Worm (Caenorhabditis elegans) whole organism, L1 larva: ENCODE measurements around the gene F22H10.2.
A peak's percentile ranks its signal among the peaks of the same experiment; 100 is the strongest.

Experiments used
- C16A3.4 ChIP-seq: fragments of 150-350 bp; optimal IDR thresholded peaks from 2 replicates; lab custom pipeline; 2014; ENCODE audit warnings: missing biosample characterization, missing genetic modification characterization
- C34B4.2 ChIP-seq: sonication (generic microtip); optimal IDR thresholded peaks from 2 replicates; lab custom pipeline; 2017; ENCODE audit warnings: mild to moderate bottlenecking, missing genetic modification characterization, missing compliant biosample characterization
- F16B12.6 ChIP-seq: fragments of 150-350 bp; optimal IDR thresholded peaks from 2 replicates; lab custom pipeline; 2014; ENCODE audit warnings: missing biosample characterization, missing genetic modification characterization
- alr-1 ChIP-seq: fragments of 200-800 bp; sonication (Bioruptor generic); optimal IDR thresholded peaks from 2 replicates; lab custom pipeline; 2018; ENCODE audit warnings: borderline replicate concordance, mild to moderate bottlenecking, missing genetic modification characterization, missing compliant biosample characterization
- aly-2 ChIP-seq: fragments of 150-350 bp; optimal IDR thresholded peaks from 2 replicates; lab custom pipeline; 2014; ENCODE audit warnings: missing biosample characterization, missing genetic modification characterization
- ama-1 ChIP-seq: fragments of 150-350 bp; optimal IDR thresholded peaks from 2 replicates; lab custom pipeline; 2014
- blmp-1 ChIP-seq: fragments of 150-350 bp; optimal IDR thresholded peaks from 2 replicates; lab custom pipeline; 2014; ENCODE audit warnings: missing biosample characterization, missing genetic modification characterization
- ceh-63 ChIP-seq: fragments of 200-800 bp; sonication (Bioruptor generic); optimal IDR thresholded peaks from 2 replicates; lab custom pipeline; 2018; ENCODE audit warnings: mild to moderate bottlenecking, missing genetic modification characterization, missing compliant biosample characterization
- ceh-88 ChIP-seq: fragments of 200-800 bp; sonication (Bioruptor generic); IDR thresholded peaks from 2 replicates; pipeline ENCODE4 v1.3.6; 2022; ENCODE audit warnings: missing genetic modification characterization, missing compliant biosample characterization
- ceh-90 ChIP-seq: sonication (generic microtip); optimal IDR thresholded peaks from 2 replicates; lab custom pipeline; 2016; ENCODE audit warnings: missing genetic modification characterization, missing compliant biosample characterization
- dpl-1 ChIP-seq, 3 experiments: fragments of 150-350 bp in 2 of 3; sonication (generic microtip) in 1 of 3; optimal IDR thresholded peaks; 2 replicates each; lab custom pipeline; 2014 to 2017; ENCODE audit warnings: missing biosample characterization in 3 of 3, missing genetic modification characterization in 3 of 3, missing genetic modification reagents in 3 of 3
- dsc-1 ChIP-seq: sonication (generic microtip); optimal IDR thresholded peaks from 2 replicates; lab custom pipeline; 2016; ENCODE audit warnings: mild to moderate bottlenecking, missing genetic modification characterization, missing compliant biosample characterization
- egl-27 ChIP-seq, 2 experiments: fragments of 150-350 bp in 1 of 2; sonication (generic microtip); optimal IDR thresholded peaks; 3 replicates each; lab custom pipeline; 2017 to 2018; ENCODE audit warnings: missing biosample characterization in 2 of 2, missing genetic modification characterization in 2 of 2, missing genetic modification reagents in 2 of 2
- elt-2 ChIP-seq: sonication (generic microtip); optimal IDR thresholded peaks from 2 replicates; lab custom pipeline; 2016; ENCODE audit warnings: missing genetic modification characterization, mild to moderate bottlenecking, inconsistent platforms, missing compliant biosample characterization, missing genetic modification reagents
- elt-3 ChIP-seq, 6 experiments: fragments of 150-350 bp in 1 of 6; sonication (generic microtip); optimal IDR thresholded peaks; 2 replicates each; lab custom pipeline; 2017 to 2018; ENCODE audit warnings: missing biosample characterization in 6 of 6, missing genetic modification characterization in 6 of 6, inconsistent platforms in 1 of 6
- fkh-10 ChIP-seq: sonication (generic microtip); optimal IDR thresholded peaks from 2 replicates; lab custom pipeline; 2017; ENCODE audit warnings: missing biosample characterization, missing genetic modification reagents, missing genetic modification characterization
- fkh-8 ChIP-seq: sonication (generic microtip); optimal IDR thresholded peaks from 2 replicates; lab custom pipeline; 2016; ENCODE audit warnings: mild to moderate bottlenecking, missing genetic modification characterization, missing compliant biosample characterization
- fos-1 ChIP-seq: fragments of 150-350 bp; optimal IDR thresholded peaks from 2 replicates; lab custom pipeline; 2014; ENCODE audit warnings: missing biosample characterization, missing genetic modification characterization
- grh-1 ChIP-seq: fragments of 200-800 bp; sonication (Bioruptor generic); IDR thresholded peaks from 2 replicates; pipeline ENCODE4 v1.3.6; 2022; ENCODE audit warnings: missing genetic modification reagents, missing genetic modification characterization, missing compliant biosample characterization
- hpl-2 ChIP-seq: fragments of 150-350 bp; optimal IDR thresholded peaks from 2 replicates; lab custom pipeline; 2014; ENCODE audit warnings: missing biosample characterization, missing genetic modification reagents, missing genetic modification characterization
- isw-1 ChIP-seq: fragments of 200-800 bp; sonication (Bioruptor generic); IDR thresholded peaks from 2 replicates; pipeline ENCODE4 v1.3.6; 2022; ENCODE audit warnings: missing genetic modification characterization, missing compliant biosample characterization
- jun-1 ChIP-seq: fragments of 150-350 bp; optimal IDR thresholded peaks from 2 replicates; lab custom pipeline; 2014; ENCODE audit warnings: missing biosample characterization, missing genetic modification reagents, missing genetic modification characterization
- lin-13 ChIP-seq: fragments of 150-350 bp; optimal IDR thresholded peaks from 2 replicates; lab custom pipeline; 2014; ENCODE audit warnings: missing biosample characterization, missing genetic modification reagents, missing genetic modification characterization
- lin-15B ChIP-seq: fragments of 150-350 bp; sonication (generic microtip); optimal IDR thresholded peaks from 3 replicates; lab custom pipeline; 2014; ENCODE audit warnings: missing biosample characterization, missing genetic modification characterization
- lin-35 ChIP-seq, 2 experiments: fragments of 150-350 bp; optimal IDR thresholded peaks; 2 replicates each; lab custom pipeline; 2014; ENCODE audit warnings: missing biosample characterization in 2 of 2, missing genetic modification characterization in 2 of 2, missing genetic modification reagents in 2 of 2
- lir-3 ChIP-seq: sonication (generic microtip); optimal IDR thresholded peaks from 2 replicates; lab custom pipeline; 2016; ENCODE audit warnings: mild to moderate bottlenecking, missing genetic modification characterization, moderate library complexity, missing compliant biosample characterization; ENCODE audit not compliant: poor library complexity
- lsy-2 ChIP-seq, 2 experiments: fragments of 150-350 bp; optimal IDR thresholded peaks; 2 replicates each; lab custom pipeline; 2014; ENCODE audit warnings: missing biosample characterization in 2 of 2, missing genetic modification characterization in 2 of 2
- mdl-1 ChIP-seq, 2 experiments: fragments of 150-350 bp; optimal IDR thresholded peaks; 2 replicates each; lab custom pipeline; 2014 to 2017; ENCODE audit warnings: missing biosample characterization in 2 of 2, missing genetic modification characterization in 2 of 2, inconsistent platforms in 1 of 2
- mef-2 ChIP-seq: fragments of 150-350 bp; optimal IDR thresholded peaks from 2 replicates; lab custom pipeline; 2014; ENCODE audit warnings: missing biosample characterization, missing genetic modification characterization
- nhr-12 ChIP-seq: sonication (generic microtip); optimal IDR thresholded peaks from 2 replicates; lab custom pipeline; 2017; ENCODE audit warnings: missing biosample characterization, missing genetic modification characterization
- nhr-19 ChIP-seq: fragments of 200-800 bp; sonication (Bioruptor generic); conservative IDR thresholded peaks from 2 replicates; pipeline ENCODE4 v1.3.6; 2022; ENCODE audit warnings: missing genetic modification characterization, missing compliant biosample characterization
- nhr-71 ChIP-seq: sonication (generic microtip); optimal IDR thresholded peaks from 2 replicates; lab custom pipeline; 2016; ENCODE audit warnings: mild to moderate bottlenecking, missing genetic modification characterization, moderate library complexity, missing compliant biosample characterization
- nhr-76 ChIP-seq: sonication (generic microtip); optimal IDR thresholded peaks from 2 replicates; lab custom pipeline; 2017; ENCODE audit warnings: missing biosample characterization, missing genetic modification characterization
- nhr-77 ChIP-seq: fragments of 150-350 bp; optimal IDR thresholded peaks from 2 replicates; lab custom pipeline; 2014; ENCODE audit warnings: missing biosample characterization, missing genetic modification characterization
- nhr-84 ChIP-seq: sonication (generic microtip); optimal IDR thresholded peaks from 2 replicates; lab custom pipeline; 2017; ENCODE audit warnings: missing biosample characterization, missing genetic modification characterization
- nhr-85 ChIP-seq: sonication (generic microtip); peaks from one replicate; lab custom pipeline; 2016; ENCODE audit warnings: missing genetic modification characterization, inconsistent platforms, missing compliant biosample characterization
- nhr-90 ChIP-seq: sonication (generic microtip); optimal IDR thresholded peaks from 2 replicates; lab custom pipeline; 2016; ENCODE audit warnings: mild to moderate bottlenecking, missing genetic modification characterization, missing compliant biosample characterization; ENCODE audit not compliant: poor library complexity
- pag-3 ChIP-seq: sonication (generic microtip); optimal IDR thresholded peaks from 2 replicates; lab custom pipeline; 2017; ENCODE audit warnings: missing genetic modification characterization, mild to moderate bottlenecking, missing compliant biosample characterization, antibody characterized with exemption, borderline replicate concordance; ENCODE audit not compliant: insufficient read depth
- pax-3 ChIP-seq: fragments of 200-800 bp; sonication (Bioruptor generic); optimal IDR thresholded peaks from 2 replicates; lab custom pipeline; 2018; ENCODE audit warnings: mild to moderate bottlenecking, missing genetic modification characterization, moderate library complexity, missing compliant biosample characterization
- rnt-1 ChIP-seq: sonication (generic microtip); optimal IDR thresholded peaks from 2 replicates; lab custom pipeline; 2016; ENCODE audit warnings: mild to moderate bottlenecking, missing genetic modification characterization, moderate library complexity, missing compliant biosample characterization
- skn-1 ChIP-seq: fragments of 150-350 bp; optimal IDR thresholded peaks from 2 replicates; lab custom pipeline; 2014; ENCODE audit warnings: missing biosample characterization, missing genetic modification characterization
- snpc-4 ChIP-seq: fragments of 150-350 bp; optimal IDR thresholded peaks from 2 replicates; lab custom pipeline; 2014; ENCODE audit warnings: missing biosample characterization, missing genetic modification characterization
- sox-4 ChIP-seq: sonication (generic microtip); optimal IDR thresholded peaks from 2 replicates; lab custom pipeline; 2016; ENCODE audit warnings: missing genetic modification characterization, missing compliant biosample characterization
- sup-37 ChIP-seq: fragments of 200-800 bp; sonication (Bioruptor generic); optimal IDR thresholded peaks from 2 replicates; lab custom pipeline; 2018; ENCODE audit warnings: mild to moderate bottlenecking, missing genetic modification characterization, missing compliant biosample characterization
- swsn-7 ChIP-seq: sonication (generic microtip); optimal IDR thresholded peaks from 2 replicates; lab custom pipeline; 2016; ENCODE audit warnings: missing genetic modification characterization, missing compliant biosample characterization
- tbx-2 ChIP-seq: sonication (generic microtip); optimal IDR thresholded peaks from 2 replicates; lab custom pipeline; 2016; ENCODE audit warnings: missing genetic modification characterization, missing compliant biosample characterization
- tlp-1 ChIP-seq: fragments of 150-350 bp; optimal IDR thresholded peaks from 2 replicates; lab custom pipeline; 2014; ENCODE audit warnings: missing biosample characterization, missing genetic modification characterization
- unc-62 ChIP-seq: fragments of 150-350 bp; optimal IDR thresholded peaks from 2 replicates; lab custom pipeline; 2014; ENCODE audit warnings: missing biosample characterization, missing genetic modification reagents, missing genetic modification characterization
- vab-15 ChIP-seq: sonication (generic microtip); optimal IDR thresholded peaks from 2 replicates; lab custom pipeline; 2017; ENCODE audit warnings: missing genotype, mild to moderate bottlenecking, missing genetic modification characterization, missing compliant biosample characterization
- xbp-1 ChIP-seq: sonication (generic microtip); optimal IDR thresholded peaks from 2 replicates; lab custom pipeline; 2016; ENCODE audit warnings: missing genetic modification characterization, missing compliant biosample characterization
- zag-1 ChIP-seq: fragments of 150-350 bp; optimal IDR thresholded peaks from 2 replicates; lab custom pipeline; 2014; ENCODE audit warnings: missing biosample characterization, missing genetic modification characterization
- zip-4 ChIP-seq: fragments of 200-800 bp; sonication (Bioruptor generic); optimal IDR thresholded peaks from 2 replicates; lab custom pipeline; 2018; ENCODE audit warnings: mild to moderate bottlenecking, missing genetic modification characterization, moderate library complexity, missing compliant biosample characterization
- ztf-4 ChIP-seq: fragments of 150-350 bp; optimal IDR thresholded peaks from 2 replicates; lab custom pipeline; 2014; ENCODE audit warnings: missing biosample characterization, missing genetic modification characterization

The F22H10.2 gene

DNA sequence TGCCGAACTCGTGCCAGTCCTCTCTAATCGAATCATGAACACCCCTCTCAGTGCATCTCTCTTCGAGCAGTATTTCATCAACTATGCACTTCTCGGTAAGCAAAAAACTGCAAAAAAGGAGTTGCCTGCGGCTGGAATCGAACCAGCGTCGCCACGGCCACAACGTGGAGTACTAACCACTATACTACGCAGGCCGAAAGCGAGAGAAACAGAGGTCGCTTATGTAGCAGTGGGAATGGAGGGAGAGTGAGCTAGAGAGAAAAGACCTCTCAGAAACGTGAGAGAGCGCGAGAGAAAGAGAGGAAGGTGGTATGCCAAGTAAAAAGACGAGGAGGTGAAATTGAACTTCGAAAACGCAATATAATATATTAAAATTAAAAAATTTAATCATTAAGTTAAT is 44.6 kb upstream of the F22H10.2 start (continued):
- TF ChIP-seq alr-1 (tag; lab: Kevin White, UChicago) = no peak
- TF ChIP-seq mdl-1 (tag; optimal IDR thresholded peaks at IDR 0.05; lab: Kevin White, UChicago) = peak in 1 of 2 experiments; percentile 75
- peak; percentile 76 for TF ChIP-seq rnt-1 (tag; lab: Kevin White, UChicago)
- TF ChIP-seq ama-1 (lab: Kevin White, UChicago) = no peak
- TF ChIP-seq egl-27 (tag; optimal IDR thresholded peaks at IDR 0.05; lab: Kevin White, UChicago) = no peak
- no peak for TF ChIP-seq ceh-63 (GFP tag; lab: Kevin White, UChicago)
- peak; percentile 64 for TF ChIP-seq lin-13 (GFP tag; lab: Kevin White, UChicago)
- peak; percentile 82 for TF ChIP-seq fos-1 (tag; lab: Kevin White, UChicago)
- peak; percentile 76 for TF ChIP-seq sox-4 (tag; lab: Kevin White, UChicago)
- peak; percentile 76 for TF ChIP-seq xbp-1 (tag; lab: Kevin White, UChicago)
- no peak for TF ChIP-seq nhr-76
- peak; percentile 82 for TF ChIP-seq nhr-19 (GFP tag; lab: Robert Waterston, UW)
- peak; percentile 50 for TF ChIP-seq pax-3 (tag; lab: Kevin White, UChicago)
- peak; percentile 71 for TF ChIP-seq C16A3.4 (tag; lab: Kevin White, UChicago)
- no peak for TF ChIP-seq F16B12.6 (tag; lab: Kevin White, UChicago)
- peak; percentile 61 for TF ChIP-seq elt-2 (tag; lab: Kevin White, UChicago)
- no peak for TF ChIP-seq pag-3 (tag; lab: Kevin White, UChicago)
- TF ChIP-seq aly-2 (tag; lab: Kevin White, UChicago) = no peak
- TF ChIP-seq nhr-12 (tag; lab: Kevin White, UChicago) = no peak
- peak; percentile 9 to 32 (median 30) for TF ChIP-seq dpl-1 (GFP tag; optimal IDR thresholded peaks at IDR 0.05; lab: Kevin White, UChicago)
- peak; percentile 53 for TF ChIP-seq mef-2 (tag; lab: Kevin White, UChicago)
- peak; percentile 77 for TF ChIP-seq fkh-10
- TF ChIP-seq grh-1 (GFP tag; lab: Robert Waterston, UW) = peak; percentile 50; the same call in 1 of the 2 replicates
- peak; percentile 26 to 83 for TF ChIP-seq lin-35 (GFP tag; optimal IDR thresholded peaks at IDR 0.05; lab: Kevin White, UChicago)
- peak; percentile 71 for TF ChIP-seq skn-1 (tag; lab: Kevin White, UChicago)
- peak; percentile 38 for TF ChIP-seq zip-4 (GFP tag; lab: Kevin White, UChicago)
- peak; percentile 83 for TF ChIP-seq nhr-90 (tag; lab: Kevin White, UChicago)
- no peak for TF ChIP-seq unc-62
- no peak for TF ChIP-seq tlp-1 (tag; lab: Kevin White, UChicago)
- TF ChIP-seq blmp-1 (tag; lab: Kevin White, UChicago) = peak; percentile 47
- TF ChIP-seq ztf-4 (tag; lab: Kevin White, UChicago) = peak; percentile 25
- peak; percentile 82 for TF ChIP-seq dsc-1 (tag; lab: Kevin White, UChicago)
- peak; percentile 85 for TF ChIP-seq nhr-71 (tag; lab: Kevin White, UChicago)
- TF ChIP-seq zag-1 (tag; lab: Kevin White, UChicago) = no peak
- TF ChIP-seq tbx-2 (tag; lab: Kevin White, UChicago) = peak; percentile 79
- no peak for TF ChIP-seq sup-37
- peak; percentile 68 for TF ChIP-seq ceh-88 (GFP tag; lab: Robert Waterston, UW)
- no peak for TF ChIP-seq C34B4.2 (tag; lab: Kevin White, UChicago)
- TF ChIP-seq lsy-2 (tag; optimal IDR thresholded peaks at IDR 0.05; lab: Kevin White, UChicago) = peak; percentile 67 to 73
- peak; percentile 53 for TF ChIP-seq hpl-2 (GFP tag; lab: Kevin White, UChicago)
- peak; percentile 60 for TF ChIP-seq lir-3 (tag; lab: Kevin White, UChicago)
- no peak for TF ChIP-seq vab-15 (tag; lab: Kevin White, UChicago)
- peak; percentile 40 for TF ChIP-seq isw-1 (GFP tag; lab: Robert Waterston, UW)
- peak; percentile 89 for TF ChIP-seq swsn-7 (tag; lab: Kevin White, UChicago)
- TF ChIP-seq fkh-8 = peak; percentile 85
- peak; percentile 87 for TF ChIP-seq jun-1 (tag; lab: Kevin White, UChicago)
- TF ChIP-seq elt-3 (tag; optimal IDR thresholded peaks at IDR 0.05; lab: Kevin White, UChicago) = peak in 2 of 6 experiments; percentile 13 to 85
- peak; percentile 42 for TF ChIP-seq snpc-4 (tag; lab: Kevin White, UChicago)
- no peak for TF ChIP-seq lin-15B (tag; lab: Kevin White, UChicago)
- TF ChIP-seq nhr-85 (tag; lab: Kevin White, UChicago) = peak; percentile 80
- TF ChIP-seq nhr-77 (tag; lab: Kevin White, UChicago) = peak; percentile 84
- TF ChIP-seq ceh-90 = no peak
- TF ChIP-seq nhr-84 = no peak
